Worm (Caenorhabditis elegans): ENCODE results near the gene ZK1320.13.
A peak's percentile ranks its signal among the peaks of the same experiment; 100 is the strongest.

ZK1320.13 gene

ce11 chrII:9718631-9719252 lies 38.1 kb downstream of the ZK1320.13 start, which contains the start of gene Y53C12A.11:
Y53C12A.11 (minus strand) TSS chrII:9718698.
- peak; percentile 82 for TF ChIP-seq attf-3 (GFP tag; conservative IDR thresholded peaks at IDR 0.05)
- 0 out of 2 replicates have a peak, but pooled peaks have one; percentile 54 for TF ChIP-seq Y53G8AR.9 (GFP tag; conservative IDR thresholded peaks at IDR 0.05)
- peak; percentile 75 for TF ChIP-seq rcor-1 (GFP tag; IDR thresholded peaks at IDR 0.05)
- peak; percentile 23 for TF ChIP-seq lin-54 (GFP tag; optimal IDR thresholded peaks at IDR 0.05)
- TF ChIP-seq Y95B8A.8 (GFP tag; IDR thresholded peaks at IDR 0.05) = 0 out of 2 replicates have a peak, but pooled peaks have one; percentile 34
- TF ChIP-seq ztf-28 (GFP tag; IDR thresholded peaks at IDR 0.05) = peak; percentile 67; the same call in 1 of the 2 replicates
- TF ChIP-seq madf-3 (GFP tag; IDR thresholded peaks at IDR 0.05) = peak; percentile 88; the same call in 1 of the 2 replicates
- peak; percentile 87 for TF ChIP-seq madf-8 (GFP tag; conservative IDR thresholded peaks at IDR 0.05)
- 0 out of 2 replicates have a peak, but pooled peaks have one; percentile 12 for TF ChIP-seq egrh-3 (GFP tag; IDR thresholded peaks at IDR 0.05)
- peak; percentile 60; the same call in 1 of the 2 replicates for TF ChIP-seq B0019.2 (GFP tag; conservative IDR thresholded peaks at IDR 0.05)
- TF ChIP-seq dox-1 (GFP tag; IDR thresholded peaks at IDR 0.05) = peak; percentile 85
- peak; percentile 26 for TF ChIP-seq xnd-1 (tag; optimal IDR thresholded peaks at IDR 0.05)
- TF ChIP-seq hmg-1.2 (GFP tag; IDR thresholded peaks at IDR 0.05) = peak; percentile 96
- 0 out of 2 replicates have a peak, but pooled peaks have one; percentile 32 for TF ChIP-seq hsf-1 (GFP tag; IDR thresholded peaks at IDR 0.05)
- peak; percentile 63; the same call in 1 of the 2 replicates for TF ChIP-seq pbrm-1 (GFP tag; IDR thresholded peaks at IDR 0.05)
- peak; percentile 79 for TF ChIP-seq mcd-1 (GFP tag; IDR thresholded peaks at IDR 0.05)
- TF ChIP-seq madf-6 (GFP tag; IDR thresholded peaks at IDR 0.05) = peak; percentile 92
- TF ChIP-seq D2030.7 (GFP tag; IDR thresholded peaks at IDR 0.05) = peak; percentile 90
- TF ChIP-seq C17E4.6 (GFP tag; IDR thresholded peaks at IDR 0.05) = peak; percentile 75; the same call in 1 of the 2 replicates
- TF ChIP-seq ceh-91 (GFP tag; IDR thresholded peaks at IDR 0.05) = peak; percentile 90
- TF ChIP-seq F33H1.4 (GFP tag; IDR thresholded peaks at IDR 0.05) = peak; percentile 84

- no peak for TF ChIP-seq zim-3 (tag; optimal IDR thresholded peaks at IDR 0.05)
- no peak for TF ChIP-seq dox-1 (GFP tag; IDR thresholded peaks at IDR 0.05)
- no peak for TF ChIP-seq F55B11.4 (tag; optimal IDR thresholded peaks at IDR 0.05; ENCODE audit: borderline replicate concordance, insufficient read depth)
- TF ChIP-seq hmg-1.2 (GFP tag; IDR thresholded peaks at IDR 0.05) = no peak
- no peak for TF ChIP-seq rpc-1 (optimal IDR thresholded peaks at IDR 0.05)
- TF ChIP-seq rpc-1 (tag; optimal IDR thresholded peaks at IDR 0.05) = no peak
- TF ChIP-seq ztf-22 (GFP tag; optimal IDR thresholded peaks at IDR 0.05) = no peak
- no peak for TF ChIP-seq ekl-4 (GFP tag; IDR thresholded peaks at IDR 0.05)
- no peak for TF ChIP-seq tbp1 (GFP tag; optimal IDR thresholded peaks at IDR 0.05)
- no peak for TF ChIP-seq nfyb-1 (GFP tag; IDR thresholded peaks at IDR 0.05)
- no peak for TF ChIP-seq Y95B8A.8 (GFP tag; IDR thresholded peaks at IDR 0.05)
- no peak for TF ChIP-seq ZK185.1 (tag; optimal IDR thresholded peaks at IDR 0.05; ENCODE audit: poor library complexity, severe bottlenecking)
- no peak for TF ChIP-seq zfh-2 (GFP tag; conservative IDR thresholded peaks at IDR 0.05)
- TF ChIP-seq ztf-6 (GFP tag; IDR thresholded peaks at IDR 0.05) = no peak
Observed at ce11 chrII:9724464-9724863, 43.9 kb downstream of the ZK1320.13 start, which contains the start of gene cutl-2. cutl-2 (minus strand) TSS chrII:9724673.

- TF ChIP-seq atf-7 (tag; optimal IDR thresholded peaks at IDR 0.05) (no peak), T07F8.4 (tag; optimal IDR thresholded peaks at IDR 0.05) (no peak), nhr-90 (tag; optimal IDR thresholded peaks at IDR 0.05) (no peak), ekl-4 (GFP tag; IDR thresholded peaks at IDR 0.05) (no peak), madf-8 (GFP tag; conservative IDR thresholded peaks at IDR 0.05) (no peak), chd-7 (tag; optimal IDR thresholded peaks at IDR 0.05) (no peak), F22D6.2 (tag; optimal IDR thresholded peaks at IDR 0.05) (no peak), aptf-2 (GFP tag; conservative IDR thresholded peaks at IDR 0.05) (no peak), gei-17 (GFP tag; optimal IDR thresholded peaks at IDR 0.05) (no peak), lsl-1 (GFP tag; optimal IDR thresholded peaks at IDR 0.05) (no peak), B0336.3 (GFP tag; IDR thresholded peaks at IDR 0.05) (no peak), die-1 (tag; optimal IDR thresholded peaks at IDR 0.05) (no peak)
Observed at ce11 chrII:9725056-9725455, 44.5 kb downstream of the ZK1320.13 start.
